Fruit fly (Drosophila melanogaster): ENCODE measurements around the gene CG33928.

Gene CG33928

dm6 chr2L:17465915-17466677, 29.7 kb upstream of the CG33928 start (continued):
- no peak for TF ChIP-seq unc-4 (GFP tag; IDR thresholded peaks at IDR 0.05; ENCODE audit: partially characterized antibody)
- TF ChIP-seq CG15514 (GFP tag; optimal IDR thresholded peaks at IDR 0.05): peak; percentile 54
- peak; percentile 56 for TF ChIP-seq maf-S (GFP tag; optimal IDR thresholded peaks at IDR 0.05)
- TF ChIP-seq CG34376 (GFP tag; optimal IDR thresholded peaks at IDR 0.05): peak; percentile 30
- no peak for TF ChIP-seq aop (GFP tag; IDR thresholded peaks at IDR 0.05)
- TF ChIP-seq CG2678 (tag; optimal IDR thresholded peaks at IDR 0.05): peak; percentile 89
- no peak for TF ChIP-seq CG15479 (GFP tag; optimal IDR thresholded peaks at IDR 0.05)
- TF ChIP-seq Drgx (GFP tag; IDR thresholded peaks at IDR 0.05): peak; percentile 88
- TF ChIP-seq CG31388 (GFP tag; optimal IDR thresholded peaks at IDR 0.05): peak; percentile 55
- TF ChIP-seq Bteb2 (GFP tag; optimal IDR thresholded peaks at IDR 0.05): peak; percentile 70
- peak; percentile 87 for TF ChIP-seq phol (tag; optimal IDR thresholded peaks at IDR 0.05)
- peak; percentile 72 for TF ChIP-seq NC2β (GFP tag; optimal IDR thresholded peaks at IDR 0.05)
- TF ChIP-seq CG10366 (GFP tag; IDR thresholded peaks at IDR 0.05): peak; percentile 74
- peak; percentile 72 for TF ChIP-seq CG12942 (GFP tag; optimal IDR thresholded peaks at IDR 0.05)
- no peak for TF ChIP-seq hbn (GFP tag; IDR thresholded peaks at IDR 0.05; ENCODE audit: partially characterized antibody)
- peak; percentile 70 for TF ChIP-seq CG33213 (GFP tag; optimal IDR thresholded peaks at IDR 0.05)
- TF ChIP-seq sens (GFP tag): peak; percentile 98
- TF ChIP-seq repo (GFP tag; optimal IDR thresholded peaks at IDR 0.05): peak; percentile 70
- TF ChIP-seq run (tag; optimal IDR thresholded peaks at IDR 0.05): peak; percentile 73
- peak; percentile 59; the same call in 2 of the 3 replicates for TF ChIP-seq CG11093 (GFP tag; IDR thresholded peaks at IDR 0.05)
- no peak for TF ChIP-seq br (optimal IDR thresholded peaks at IDR 0.05)
- TF ChIP-seq CG14965 (GFP tag; optimal IDR thresholded peaks at IDR 0.05; ENCODE audit: borderline replicate concordance): peak; percentile 21
- TF ChIP-seq klu (GFP tag; IDR thresholded peaks at IDR 0.05): peak; percentile 52; the same call in 1 of the 2 replicates
- peak; percentile 22 for TF ChIP-seq B-H2 (GFP tag; optimal IDR thresholded peaks at IDR 0.05)
- TF ChIP-seq Ravus (GFP tag; IDR thresholded peaks at IDR 0.05): no peak
- TF ChIP-seq Asciz (GFP tag; optimal IDR thresholded peaks at IDR 0.05): peak; percentile 74
- TF ChIP-seq CG8089 (GFP tag; optimal IDR thresholded peaks at IDR 0.05): peak; percentile 67
- TF ChIP-seq CG17612 (GFP tag; IDR thresholded peaks at IDR 0.05): no peak
- peak; percentile 62; the same call in 1 of the 2 replicates for TF ChIP-seq dimm (GFP tag; IDR thresholded peaks at IDR 0.05)
- TF ChIP-seq MESR4 (GFP tag; optimal IDR thresholded peaks at IDR 0.05): no peak
- TF ChIP-seq CG6689 (GFP tag; IDR thresholded peaks at IDR 0.05): peak; percentile 83
- TF ChIP-seq Hand (GFP tag; optimal IDR thresholded peaks at IDR 0.05): peak; percentile 80
- TF ChIP-seq ewg (GFP tag; optimal IDR thresholded peaks at IDR 0.05): peak; percentile 72
- peak; percentile 85 for TF ChIP-seq dysf (GFP tag; IDR thresholded peaks at IDR 0.05)
- peak; percentile 73 for TF ChIP-seq CG1647 (GFP tag; optimal IDR thresholded peaks at IDR 0.05)
- peak; percentile 88 for TF ChIP-seq Xrp1 (GFP tag; IDR thresholded peaks at IDR 0.05)
- TF ChIP-seq bowl (GFP tag; IDR thresholded peaks at IDR 0.05): peak; percentile 66; the same call in 1 of the 2 replicates
- TF ChIP-seq pho (GFP tag; optimal IDR thresholded peaks at IDR 0.05): peak; percentile 76
- TF ChIP-seq CG11247 (GFP tag; IDR thresholded peaks at IDR 0.05): peak; percentile 47; the same call in 1 of the 2 replicates
- TF ChIP-seq CG10654 (GFP tag; optimal IDR thresholded peaks at IDR 0.05): peak; percentile 69
- no peak for TF ChIP-seq CG13287 (GFP tag; IDR thresholded peaks at IDR 0.05; ENCODE audit: partially characterized antibody)
- TF ChIP-seq Eip74EF (GFP tag; optimal IDR thresholded peaks at IDR 0.05): peak in 1 of 2 experiments; percentile 79
- TF ChIP-seq CG2202 (tag; optimal IDR thresholded peaks at IDR 0.05): peak; percentile 77
- TF ChIP-seq gcm (GFP tag; optimal IDR thresholded peaks at IDR 0.05): no peak
- TF ChIP-seq CG6175 (GFP tag; IDR thresholded peaks at IDR 0.05): 0 out of 3 replicates have a peak, but pooled peaks have one; percentile 35
- TF ChIP-seq NfI (GFP tag; optimal IDR thresholded peaks at IDR 0.05): peak; percentile 67
- TF ChIP-seq eyg (GFP tag; optimal IDR thresholded peaks at IDR 0.05): peak; percentile 62
- peak; percentile 23 for TF ChIP-seq CG15073 (GFP tag; optimal IDR thresholded peaks at IDR 0.05)
- peak; percentile 7 for TF ChIP-seq CG10565 (GFP tag; optimal IDR thresholded peaks at IDR 0.05)
